Fruit fly (Drosophila melanogaster): ENCODE measurements around the gene CG17294.

Gene CG17294

dm6 chr2L:8361204-8361952 is 15.5 kb upstream of the CG17294 start (continued):
- peak; percentile 16 for TF ChIP-seq Fer3 (tag; optimal IDR thresholded peaks at IDR 0.05)
- TF ChIP-seq Hmx (GFP tag; optimal IDR thresholded peaks at IDR 0.05), result peak; percentile 19
- peak; percentile 38; the same call in 1 of the 3 replicates for TF ChIP-seq CG2199 (GFP tag; IDR thresholded peaks at IDR 0.05)
- no peak for TF ChIP-seq CG15514 (GFP tag; optimal IDR thresholded peaks at IDR 0.05)
- peak; percentile 17 for TF ChIP-seq Ssrp (tag; optimal IDR thresholded peaks at IDR 0.05)
- TF ChIP-seq CG4424 (GFP tag; optimal IDR thresholded peaks at IDR 0.05), result peak; percentile 14
- no peak for TF ChIP-seq BEAF-32 (GFP tag; optimal IDR thresholded peaks at IDR 0.05)
- peak; percentile 37 for TF ChIP-seq CoRest (tag; optimal IDR thresholded peaks at IDR 0.05)
- TF ChIP-seq Sox102F (GFP tag; optimal IDR thresholded peaks at IDR 0.05), result peak; percentile 20
- TF ChIP-seq CG12659 (GFP tag; optimal IDR thresholded peaks at IDR 0.05), result peak; percentile 20
- peak; percentile 55 for TF ChIP-seq gem (tag; optimal IDR thresholded peaks at IDR 0.05)
- TF ChIP-seq CG3281 (GFP tag; optimal IDR thresholded peaks at IDR 0.05), result peak; percentile 39
- TF ChIP-seq Mes4 (GFP tag; optimal IDR thresholded peaks at IDR 0.05), result no peak
- peak; percentile 46 for TF ChIP-seq kni (GFP tag; optimal IDR thresholded peaks at IDR 0.05)
- peak; percentile 50 for TF ChIP-seq Blimp-1 (GFP tag; optimal IDR thresholded peaks at IDR 0.05)
- TF ChIP-seq CG10267 (tag; optimal IDR thresholded peaks at IDR 0.05), result peak; percentile 15
- peak; percentile 43 for TF ChIP-seq CG18262 (tag; optimal IDR thresholded peaks at IDR 0.05)
- TF ChIP-seq chif (GFP tag; optimal IDR thresholded peaks at IDR 0.05), result no peak
- TF ChIP-seq org-1 (GFP tag; optimal IDR thresholded peaks at IDR 0.05), result peak; percentile 6
- TF ChIP-seq Hmr (GFP tag; optimal IDR thresholded peaks at IDR 0.05), result peak; percentile 43
- TF ChIP-seq CG7556 (GFP tag; optimal IDR thresholded peaks at IDR 0.05), result peak; percentile 44
- TF ChIP-seq CG31441 (GFP tag; IDR thresholded peaks at IDR 0.05), result 0 out of 2 replicates have a peak, but pooled peaks have one; percentile 20
- TF ChIP-seq ATbp (GFP tag; optimal IDR thresholded peaks at IDR 0.05), result peak; percentile 44
- TF ChIP-seq CG31224 (GFP tag; IDR thresholded peaks at IDR 0.05), result peak; percentile 46; the same call in 1 of the 2 replicates
- TF ChIP-seq Ets65A (GFP tag), result peak; percentile 9
- peak; percentile 44; the same call in 1 of the 2 replicates for TF ChIP-seq sisA (GFP tag; IDR thresholded peaks at IDR 0.05)
- TF ChIP-seq NK7.1 (GFP tag; optimal IDR thresholded peaks at IDR 0.05), result no peak
- TF ChIP-seq gcm2 (GFP tag; optimal IDR thresholded peaks at IDR 0.05), result no peak
- TF ChIP-seq CG7357 (GFP tag; IDR thresholded peaks at IDR 0.05), result no peak
- TF ChIP-seq lbe (GFP tag; optimal IDR thresholded peaks at IDR 0.05), result peak; percentile 26
- peak; percentile 15 for TF ChIP-seq pho (GFP tag; optimal IDR thresholded peaks at IDR 0.05)
- TF ChIP-seq Sin3A (optimal IDR thresholded peaks at IDR 0.05), result no peak
- peak; percentile 50 for TF ChIP-seq CG2120 (GFP tag; optimal IDR thresholded peaks at IDR 0.05)
- TF ChIP-seq fd64A (GFP tag; optimal IDR thresholded peaks at IDR 0.05), result peak; percentile 62
- peak; percentile 10 for TF ChIP-seq Sox100B (GFP tag; optimal IDR thresholded peaks at IDR 0.05)
- TF ChIP-seq sens (GFP tag), result peak; percentile 82
- peak; percentile 2 for TF ChIP-seq nom (GFP tag; optimal IDR thresholded peaks at IDR 0.05)
- peak; percentile 10 for TF ChIP-seq Chrac-16 (GFP tag; optimal IDR thresholded peaks at IDR 0.05)
- TF ChIP-seq exex (tag; optimal IDR thresholded peaks at IDR 0.05), result peak; percentile 8
- peak; percentile 16 for TF ChIP-seq CG10209 (GFP tag; optimal IDR thresholded peaks at IDR 0.05)
- TF ChIP-seq CG8924 (tag; optimal IDR thresholded peaks at IDR 0.05), result peak; percentile 20
- peak; percentile 21 for TF ChIP-seq Hsf (GFP tag; optimal IDR thresholded peaks at IDR 0.05)
- peak; percentile 26 for TF ChIP-seq Dip3 (GFP tag; optimal IDR thresholded peaks at IDR 0.05)
- no peak for TF ChIP-seq psq (GFP tag; optimal IDR thresholded peaks at IDR 0.05)
- TF ChIP-seq Atf-2 (GFP tag; optimal IDR thresholded peaks at IDR 0.05), result peak; percentile 10
- TF ChIP-seq CG2712 (tag; optimal IDR thresholded peaks at IDR 0.05), result peak; percentile 59
- no peak for TF ChIP-seq hth (optimal IDR thresholded peaks at IDR 0.05)
- peak; percentile 7 for TF ChIP-seq CG14710 (tag; optimal IDR thresholded peaks at IDR 0.05)
- no peak for TF ChIP-seq CG11504 (tag; optimal IDR thresholded peaks at IDR 0.05)
